Worm (Caenorhabditis elegans): Measurements from ENCODE around the gene F01D4.5.

The F01D4.5 gene

ce11 chrIV:10503750-10504232 is 20.3 kb upstream of the F01D4.5 start (continued):
- TF ChIP-seq hpl-2 (GFP tag; optimal IDR thresholded peaks at IDR 0.05) (no peak), vab-15 (tag; optimal IDR thresholded peaks at IDR 0.05) (no peak), nhr-85 (tag) (no peak), unc-130 (tag; optimal IDR thresholded peaks at IDR 0.05) (no peak), snu-23 (GFP tag; optimal IDR thresholded peaks at IDR 0.05) (peak; percentile 76), grh-1 (GFP tag; IDR thresholded peaks at IDR 0.05) (no peak), lin-13 (GFP tag; optimal IDR thresholded peaks at IDR 0.05) (peak; percentile 33), dsc-1 (tag; optimal IDR thresholded peaks at IDR 0.05) (peak; percentile 85), ceh-90 (tag; optimal IDR thresholded peaks at IDR 0.05) (no peak), pag-3 (tag; optimal IDR thresholded peaks at IDR 0.05; ENCODE audit: borderline replicate concordance, insufficient read depth) (no peak), dpl-1 (GFP tag; optimal IDR thresholded peaks at IDR 0.05) (no peak), pax-3 (tag; optimal IDR thresholded peaks at IDR 0.05) (peak; percentile 41), nhr-84 (tag; optimal IDR thresholded peaks at IDR 0.05) (no peak), mep-1 (tag; optimal IDR thresholded peaks at IDR 0.05) (peak; percentile 70), ztf-4 (tag; optimal IDR thresholded peaks at IDR 0.05) (peak; percentile 39), aly-2 (tag; optimal IDR thresholded peaks at IDR 0.05) (no peak), unc-86 (tag; optimal IDR thresholded peaks at IDR 0.05) (peak; percentile 73), fkh-8 (tag; optimal IDR thresholded peaks at IDR 0.05) (peak; percentile 91), ets-5 (GFP tag; IDR thresholded peaks at IDR 0.05) (no peak), nhr-19 (GFP tag; conservative IDR thresholded peaks at IDR 0.05) (peak; percentile 47; the same call in 1 of the 2 replicates), efl-1 (optimal IDR thresholded peaks at IDR 0.05) (peak; percentile 41 to 44), efl-1 (GFP tag; optimal IDR thresholded peaks at IDR 0.05 in 1 of 2) (peak; percentile 12 to 23), ceh-63 (GFP tag; optimal IDR thresholded peaks at IDR 0.05) (no peak), mdl-1 (tag; optimal IDR thresholded peaks at IDR 0.05) (peak; percentile 9 to 56), xbp-1 (tag; optimal IDR thresholded peaks at IDR 0.05) (peak; percentile 40), ceh-82 (tag; optimal IDR thresholded peaks at IDR 0.05) (peak in 2 of 3 experiments; percentile 18 to 74), nhr-11 (tag; optimal IDR thresholded peaks at IDR 0.05) (no peak), C04F5.9 (tag; optimal IDR thresholded peaks at IDR 0.05) (no peak), aha-1 (tag; optimal IDR thresholded peaks at IDR 0.05) (no peak), ces-1 (GFP tag; optimal IDR thresholded peaks at IDR 0.05) (no peak), mab-9 (GFP tag; IDR thresholded peaks at IDR 0.05) (no peak), jun-1 (tag; optimal IDR thresholded peaks at IDR 0.05) (peak; percentile 62), nhr-28 (tag; optimal IDR thresholded peaks at IDR 0.05) (no peak), nhr-90 (tag; optimal IDR thresholded peaks at IDR 0.05; ENCODE audit: poor library complexity) (no peak), lir-3 (tag; optimal IDR thresholded peaks at IDR 0.05; ENCODE audit: poor library complexity) (peak; percentile 14), nhr-47 (tag; optimal IDR thresholded peaks at IDR 0.05) (peak; percentile 73), ceh-8 (GFP tag; optimal IDR thresholded peaks at IDR 0.05) (peak; percentile 32), ama-1 (optimal IDR thresholded peaks at IDR 0.05) (peak; percentile 25), nhr-76 (tag; optimal IDR thresholded peaks at IDR 0.05) (no peak), hlh-17 (GFP tag; optimal IDR thresholded peaks at IDR 0.05; ENCODE audit: borderline replicate concordance) (no peak), fos-1 (tag; optimal IDR thresholded peaks at IDR 0.05) (peak; percentile 59), lin-39 (tag; optimal IDR thresholded peaks at IDR 0.05) (no peak), sup-37 (GFP tag; optimal IDR thresholded peaks at IDR 0.05) (no peak), sptf-1 (tag; optimal IDR thresholded peaks at IDR 0.05) (no peak), efl-3 (GFP tag; optimal IDR thresholded peaks at IDR 0.05) (no peak), nhr-237 (tag; optimal IDR thresholded peaks at IDR 0.05) (no peak), isw-1 (GFP tag; IDR thresholded peaks at IDR 0.05) (peak; percentile 43), zip-4 (GFP tag; optimal IDR thresholded peaks at IDR 0.05) (no peak), ceh-88 (GFP tag; IDR thresholded peaks at IDR 0.05) (0 out of 2 replicates have a peak, but pooled peaks have one; percentile 21), mef-2 (tag; optimal IDR thresholded peaks at IDR 0.05) (peak; percentile 60), zag-1 (tag; optimal IDR thresholded peaks at IDR 0.05) (peak; percentile 55), nhr-77 (tag; optimal IDR thresholded peaks at IDR 0.05) (peak; percentile 26), unc-98 (GFP tag; IDR thresholded peaks at IDR 0.05) (no peak)
